Fruit fly (Drosophila melanogaster) whole organism, embryonic: ENCODE data around the gene Nf-YA.

Experiments
- CG10147 ChIP-seq: fragments of 200-800 bp; sonication (Bioruptor generic); optimal IDR thresholded peaks from 2 replicates; lab custom pipeline; 2019; ENCODE audit warnings: missing biosample characterization, mild to moderate bottlenecking, missing genetic modification characterization, moderate library complexity
- CG18764 ChIP-seq: fragments of 200-800 bp; sonication (Bioruptor generic); optimal IDR thresholded peaks from 3 replicates; lab custom pipeline; 2016; ENCODE audit warnings: missing biosample characterization, missing genetic modification characterization
- CG34376 ChIP-seq: fragments of 200-800 bp; sonication (Bioruptor generic); optimal IDR thresholded peaks from 2 replicates; lab custom pipeline; 2018; ENCODE audit warnings: missing biosample characterization, mild to moderate bottlenecking, missing genetic modification characterization
- CG8359 ChIP-seq: fragments of 200-800 bp; sonication (Bioruptor generic); optimal IDR thresholded peaks from 2 replicates; lab custom pipeline; 2017; ENCODE audit warnings: missing biosample characterization, mild to moderate bottlenecking, missing genetic modification characterization, borderline replicate concordance
- CG8478 ChIP-seq: fragments of >200 bp; optimal IDR thresholded peaks from 2 replicates; lab custom pipeline; 2018
- HLHmδ ChIP-seq: fragments of 200-800 bp; sonication (Bioruptor generic); optimal IDR thresholded peaks from 2 replicates; lab custom pipeline; 2018; ENCODE audit warnings: missing biosample characterization, mild to moderate bottlenecking, missing genetic modification characterization, moderate library complexity
- Xbp1 ChIP-seq: fragments of 200-800 bp; sonication (Bioruptor generic); optimal IDR thresholded peaks from 3 replicates; lab custom pipeline; 2016; ENCODE audit warnings: missing biosample characterization, mild to moderate bottlenecking, missing genetic modification characterization
- cas ChIP-seq: fragments of 200-800 bp; sonication (Bioruptor generic); IDR thresholded peaks from 2 replicates; pipeline ENCODE4 v1.3.6; 2022; ENCODE audit warnings: missing biosample characterization, missing genetic modification characterization
- fd96Cb ChIP-seq: fragments of 200-800 bp; sonication (Bioruptor generic); optimal IDR thresholded peaks from 2 replicates; lab custom pipeline; 2018; ENCODE audit warnings: missing biosample characterization, mild to moderate bottlenecking, missing genetic modification characterization, moderate library complexity
- nau ChIP-seq: fragments of 200-800 bp; sonication (Bioruptor generic); optimal IDR thresholded peaks from 3 replicates; lab custom pipeline; 2017; ENCODE audit warnings: missing biosample characterization, mild to moderate bottlenecking, missing genetic modification characterization, missing genetic modification reagents
- tll ChIP-seq, 2 experiments: fragments of 200-800 bp in 1 of 2; fragments of >200 bp in 1 of 2; sonication (Bioruptor generic) in 1 of 2; optimal IDR thresholded peaks; 2 replicates each; lab custom pipeline; 2017 to 2019; ENCODE audit warnings: missing biosample characterization in 2 of 2, missing genetic modification characterization in 2 of 2, mild to moderate bottlenecking in 1 of 2, moderate library complexity in 1 of 2

- TF ChIP-seq Xbp1 (GFP tag; lab: Kevin White, UChicago) (no peak), tll (GFP tag; optimal IDR thresholded peaks at IDR 0.05; lab: Kevin White, UChicago) (no peak), CG10147 (GFP tag; lab: Kevin White, UChicago) (no peak), fd96Cb (no peak), CG8478 (lab: Kevin White, UChicago) (no peak), nau (GFP tag; lab: Kevin White, UChicago) (no peak), CG18764 (GFP tag; lab: Kevin White, UChicago) (no peak), HLHmδ (GFP tag; lab: Kevin White, UChicago) (no peak), CG8359 (no peak), cas (no peak), CG34376 (GFP tag; lab: Kevin White, UChicago) (no peak)
These were observed 24.8 kb downstream of the Nf-YA start, which contains the start of gene CG3982 for dm6 chr3L:9417288-9417687.
